Worm (Caenorhabditis elegans) whole organism, L1 larva: ENCODE measurements around the gene Y37E11B.2.

Source experiments
- C16A3.4 ChIP-seq: fragments of 150-350 bp; optimal IDR thresholded peaks from 2 replicates; lab custom pipeline; 2014; ENCODE audit warnings: missing biosample characterization, missing genetic modification characterization
- aha-1 ChIP-seq: fragments of 150-350 bp; optimal IDR thresholded peaks from 2 replicates; lab custom pipeline; 2014; ENCODE audit warnings: missing biosample characterization, missing genetic modification characterization
- ceh-82 ChIP-seq, 3 experiments: fragments of 150-350 bp in 1 of 3; sonication (generic microtip) in 2 of 3; optimal IDR thresholded peaks; 2 replicates each; lab custom pipeline; 2014 to 2017; ENCODE audit warnings: missing biosample characterization in 3 of 3, missing genetic modification characterization in 3 of 3
- lin-39 ChIP-seq: fragments of 150-350 bp; optimal IDR thresholded peaks from 2 replicates; lab custom pipeline; 2014; ENCODE audit warnings: missing biosample characterization, missing genetic modification reagents, missing genetic modification characterization
- mdl-1 ChIP-seq, 2 experiments: fragments of 150-350 bp; optimal IDR thresholded peaks; 2 replicates each; lab custom pipeline; 2014 to 2017; ENCODE audit warnings: missing biosample characterization in 2 of 2, missing genetic modification characterization in 2 of 2, inconsistent platforms in 1 of 2
- nhr-237 ChIP-seq: fragments of 150-350 bp; optimal IDR thresholded peaks from 2 replicates; lab custom pipeline; 2014; ENCODE audit warnings: missing biosample characterization, missing genetic modification characterization
- nhr-28 ChIP-seq: fragments of 150-350 bp; optimal IDR thresholded peaks from 2 replicates; lab custom pipeline; 2014; ENCODE audit warnings: missing biosample characterization, missing genetic modification characterization
- nhr-76 ChIP-seq: sonication (generic microtip); optimal IDR thresholded peaks from 2 replicates; lab custom pipeline; 2017; ENCODE audit warnings: missing biosample characterization, missing genetic modification characterization
- unc-30 ChIP-seq: sonication (generic microtip); optimal IDR thresholded peaks from 2 replicates; lab custom pipeline; 2017; ENCODE audit warnings: missing biosample characterization, missing genetic modification characterization
- xbp-1 ChIP-seq: sonication (generic microtip); optimal IDR thresholded peaks from 2 replicates; lab custom pipeline; 2016; ENCODE audit warnings: missing genetic modification characterization, missing compliant biosample characterization
- zag-1 ChIP-seq: fragments of 150-350 bp; optimal IDR thresholded peaks from 2 replicates; lab custom pipeline; 2014; ENCODE audit warnings: missing biosample characterization, missing genetic modification characterization
- ztf-4 ChIP-seq: fragments of 150-350 bp; optimal IDR thresholded peaks from 2 replicates; lab custom pipeline; 2014; ENCODE audit warnings: missing biosample characterization, missing genetic modification characterization

DNA sequence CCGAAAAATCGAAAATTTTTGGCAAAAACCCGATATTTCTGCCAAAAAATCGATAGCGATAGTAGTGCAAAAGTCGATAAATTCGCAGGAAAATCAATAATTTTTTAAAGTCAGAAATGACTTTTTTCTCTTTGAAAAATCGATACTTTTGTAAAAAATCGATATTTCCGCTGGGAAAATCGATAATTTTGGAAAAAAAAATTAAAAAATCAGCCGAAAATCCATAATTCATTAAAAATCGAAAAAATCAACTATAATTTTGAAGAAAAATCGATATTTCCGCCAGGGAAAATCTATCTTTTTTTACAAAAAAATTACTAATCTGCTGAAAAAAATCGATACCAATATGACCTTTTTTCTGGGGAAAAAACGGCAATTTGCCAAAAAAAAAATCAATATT lies 46.7 kb upstream of the Y37E11B.2 start:
- TF ChIP-seq unc-30, result no peak
- no peak for TF ChIP-seq zag-1
- TF ChIP-seq xbp-1 (tag; lab: Kevin White, UChicago), result no peak
- TF ChIP-seq aha-1 (tag; lab: Kevin White, UChicago), result no peak
- no peak for TF ChIP-seq mdl-1 (tag; optimal IDR thresholded peaks at IDR 0.05; lab: Kevin White, UChicago)
- TF ChIP-seq ceh-82 (tag; optimal IDR thresholded peaks at IDR 0.05; lab: Kevin White, UChicago), result no peak
- TF ChIP-seq ztf-4, result no peak
- no peak for TF ChIP-seq C16A3.4 (tag; lab: Kevin White, UChicago)
- no peak for TF ChIP-seq nhr-76 (tag; lab: Kevin White, UChicago)
- TF ChIP-seq nhr-28 (tag; lab: Kevin White, UChicago), result no peak
- TF ChIP-seq lin-39, result no peak
- TF ChIP-seq nhr-237, result no peak
